Fruit fly (Drosophila melanogaster) whole organism, prepupa: ENCODE measurements around the gene CG13384.

Source experiments
- CG10631 ChIP-seq: fragments of 200-800 bp; sonication (Bioruptor generic); optimal IDR thresholded peaks from 2 replicates; lab custom pipeline; 2016; ENCODE audit warnings: missing biosample characterization, missing genetic modification characterization
- CG10669 ChIP-seq: fragments of 200-800 bp; sonication (Bioruptor generic); optimal IDR thresholded peaks from 3 replicates; lab custom pipeline; 2018; ENCODE audit warnings: missing biosample characterization, mild to moderate bottlenecking, missing genetic modification characterization, moderate library complexity
- CG11762 ChIP-seq: fragments of 200-800 bp; sonication (Bioruptor generic); optimal IDR thresholded peaks from 3 replicates; lab custom pipeline; 2016; ENCODE audit warnings: missing biosample characterization, missing genetic modification characterization; ENCODE audit not compliant: insufficient read depth
- CG15336 ChIP-seq: fragments of 200-800 bp; sonication (Bioruptor generic); IDR thresholded peaks from 2 replicates; pipeline ENCODE4 v1.3.6; 2022; ENCODE audit warnings: missing biosample characterization, missing genetic modification characterization
- CG16779 ChIP-seq: fragments of 200-800 bp; sonication (Bioruptor generic); optimal IDR thresholded peaks from 3 replicates; lab custom pipeline; 2017; ENCODE audit warnings: missing biosample characterization, mild to moderate bottlenecking, missing genetic modification characterization
- CG3032 ChIP-seq: fragments of 200-800 bp; optimal IDR thresholded peaks from 2 replicates; lab custom pipeline; 2019; ENCODE audit warnings: missing biosample characterization, mild to moderate bottlenecking, missing genetic modification characterization, moderate library complexity
- CG34406 ChIP-seq: fragments of 200-800 bp; sonication (Bioruptor generic); optimal IDR thresholded peaks from 3 replicates; lab custom pipeline; 2016; ENCODE audit warnings: missing biosample characterization, missing genetic modification characterization
- CG3919 ChIP-seq: fragments of 200-800 bp; sonication (Bioruptor generic); optimal IDR thresholded peaks from 3 replicates; lab custom pipeline; 2016; ENCODE audit warnings: missing biosample characterization, missing genetic modification characterization
- CG6163 ChIP-seq: fragments of 200-800 bp; sonication (Bioruptor generic); IDR thresholded peaks from 3 replicates; pipeline ENCODE4 v1.3.6; 2022; ENCODE audit warnings: missing biosample characterization, missing genetic modification characterization
- CG6808 ChIP-seq: fragments of 200-800 bp; sonication (Bioruptor generic); optimal IDR thresholded peaks from 3 replicates; lab custom pipeline; 2017; ENCODE audit warnings: missing biosample characterization, missing genetic modification characterization, mild to moderate bottlenecking, moderate library complexity, missing genetic modification reagents
- CG8632 ChIP-seq: fragments of 200-800 bp; sonication (Bioruptor generic); optimal IDR thresholded peaks from 3 replicates; lab custom pipeline; 2016; ENCODE audit warnings: missing biosample characterization, missing genetic modification characterization
- Eip78C ChIP-seq: fragments of 200-800 bp; sonication (Bioruptor generic); peaks from one replicate; lab custom pipeline; 2016; ENCODE audit warnings: missing biosample characterization, missing genetic modification characterization
- Ets96B ChIP-seq: fragments of 200-800 bp; optimal IDR thresholded peaks from 2 replicates; lab custom pipeline; 2019; ENCODE audit warnings: missing biosample characterization, mild to moderate bottlenecking, missing genetic modification characterization, moderate library complexity
- Hr38 ChIP-seq: sonication (Bioruptor generic); optimal IDR thresholded peaks from 2 replicates; lab custom pipeline; 2016; ENCODE audit warnings: missing biosample characterization, missing genetic modification characterization
- Hr39 ChIP-seq: fragments of 200-800 bp; sonication (Bioruptor generic); optimal IDR thresholded peaks from 2 replicates; lab custom pipeline; 2016; ENCODE audit warnings: missing biosample characterization, missing genetic modification characterization
- Hr4 ChIP-seq: fragments of 200-800 bp; sonication (Bioruptor generic); optimal IDR thresholded peaks from 3 replicates; lab custom pipeline; 2016; ENCODE audit warnings: missing biosample characterization, missing genetic modification characterization
- Met ChIP-seq: fragments of 200-800 bp; sonication (Bioruptor generic); optimal IDR thresholded peaks from 3 replicates; lab custom pipeline; 2016; ENCODE audit warnings: missing biosample characterization, missing genetic modification characterization
- OdsH ChIP-seq: fragments of 200-800 bp; sonication (Bioruptor generic); optimal IDR thresholded peaks from 3 replicates; lab custom pipeline; 2016; ENCODE audit warnings: missing biosample characterization, missing genetic modification characterization
- Sox102F ChIP-seq: fragments of 200-800 bp; sonication (Bioruptor generic); optimal IDR thresholded peaks from 2 replicates; lab custom pipeline; 2016; ENCODE audit warnings: missing biosample characterization, mild to moderate bottlenecking, missing genetic modification characterization
- Sox14 ChIP-seq: fragments of 200-800 bp; sonication (Bioruptor generic); optimal IDR thresholded peaks from 3 replicates; lab custom pipeline; 2016; ENCODE audit warnings: missing biosample characterization, missing genetic modification characterization
- acj6 ChIP-seq: fragments of 200-800 bp; sonication (Bioruptor generic); optimal IDR thresholded peaks from 3 replicates; lab custom pipeline; 2016; ENCODE audit warnings: missing biosample characterization, missing genetic modification characterization
- cyc ChIP-seq: fragments of 200-800 bp; sonication (Bioruptor generic); optimal IDR thresholded peaks from 3 replicates; lab custom pipeline; 2016; ENCODE audit warnings: missing biosample characterization, missing genetic modification characterization
- dsx ChIP-seq: fragments of 200-800 bp; optimal IDR thresholded peaks from 3 replicates; lab custom pipeline; 2019; ENCODE audit warnings: missing biosample characterization, mild to moderate bottlenecking, missing genetic modification characterization, moderate library complexity; ENCODE audit not compliant: poor library complexity, severe bottlenecking
- esn ChIP-seq: fragments of 200-800 bp; sonication (Bioruptor generic); optimal IDR thresholded peaks from 2 replicates; lab custom pipeline; 2016; ENCODE audit warnings: missing biosample characterization, mild to moderate bottlenecking, missing genetic modification characterization, moderate library complexity
- fd59A ChIP-seq: fragments of 200-800 bp; sonication (Bioruptor generic); optimal IDR thresholded peaks from 2 replicates; lab custom pipeline; 2017; ENCODE audit warnings: missing biosample characterization, mild to moderate bottlenecking, missing genetic modification characterization, missing genetic modification reagents
- fkh ChIP-seq: fragments of 200-800 bp; sonication (Bioruptor generic); optimal IDR thresholded peaks from 3 replicates; lab custom pipeline; 2017; ENCODE audit warnings: missing biosample characterization, mild to moderate bottlenecking, missing genetic modification characterization, moderate library complexity
- pdm3 ChIP-seq: fragments of 200-800 bp; sonication (Bioruptor generic); optimal IDR thresholded peaks from 3 replicates; lab custom pipeline; 2016; ENCODE audit warnings: missing biosample characterization, missing genetic modification characterization
- ss ChIP-seq, 2 experiments: fragments of 200-800 bp; sonication (Bioruptor generic); optimal IDR thresholded peaks; 2 replicates in 1 of 2; 3 replicates in 1 of 2; lab custom pipeline; 2017 to 2018; ENCODE audit warnings: mild to moderate bottlenecking in 2 of 2, missing biosample characterization in 2 of 2, missing genetic modification characterization in 2 of 2, moderate library complexity in 1 of 2
- svp ChIP-seq: fragments of 200-800 bp; sonication (Bioruptor generic); peaks from one replicate; lab custom pipeline; 2016; ENCODE audit warnings: missing biosample characterization, missing genetic modification characterization
- topi ChIP-seq: fragments of 200-800 bp; sonication (Bioruptor generic); optimal IDR thresholded peaks from 3 replicates; lab custom pipeline; 2016; ENCODE audit warnings: missing biosample characterization, missing genetic modification characterization
- vri ChIP-seq: fragments of 200-800 bp; sonication (Bioruptor generic); optimal IDR thresholded peaks from 3 replicates; lab custom pipeline; 2016; ENCODE audit warnings: missing biosample characterization, mild to moderate bottlenecking, missing genetic modification characterization

The CG13384 gene

dm6 chr2L:8423047-8423446 is 38.8 kb downstream of the CG13384 start:
- peak; percentile 49 for TF ChIP-seq Eip78C (GFP tag; lab: Kevin White, UChicago)
- no peak for TF ChIP-seq CG3919 (GFP tag; lab: Kevin White, UChicago)
- peak; percentile 46 for TF ChIP-seq dsx (GFP tag; lab: Kevin White, UChicago)

- TF ChIP-seq acj6 (GFP tag; lab: Kevin White, UChicago) (peak; percentile 6), pdm3 (GFP tag; lab: Kevin White, UChicago) (no peak), ss (GFP tag; optimal IDR thresholded peaks at IDR 0.05; lab: Kevin White, UChicago) (peak in 1 of 2 experiments; percentile 33), Hr39 (no peak), CG6808 (GFP tag; lab: Kevin White, UChicago) (peak; percentile 58), Hr4 (GFP tag; lab: Kevin White, UChicago) (peak; percentile 3), CG15336 (GFP tag; lab: Robert Waterston, UW) (no peak), dsx (GFP tag; lab: Kevin White, UChicago) (no peak), svp (GFP tag; lab: Kevin White, UChicago) (peak; percentile 53), esn (GFP tag; lab: Kevin White, UChicago) (peak; percentile 35), fkh (peak; percentile 23), CG10631 (peak; percentile 24), Met (GFP tag; lab: Kevin White, UChicago) (peak; percentile 40), Eip78C (GFP tag; lab: Kevin White, UChicago) (peak; percentile 54), Ets96B (tag; lab: Kevin White, UChicago) (peak; percentile 20), CG3919 (GFP tag; lab: Kevin White, UChicago) (peak; percentile 7), Sox102F (GFP tag; lab: Kevin White, UChicago) (peak; percentile 57), CG10669 (GFP tag; lab: Kevin White, UChicago) (peak; percentile 36), fd59A (GFP tag; lab: Kevin White, UChicago) (no peak)
Observed at dm6 chr2L:8423460-8424089, 39.3 kb downstream of the CG13384 start.

dm6 chr2L:8424090-8424470 is 39.8 kb downstream of the CG13384 start:
- peak; percentile 81 for TF ChIP-seq svp (GFP tag; lab: Kevin White, UChicago)
- peak; percentile 6 for TF ChIP-seq vri (GFP tag; lab: Kevin White, UChicago)
- TF ChIP-seq CG6163: peak; percentile 37; the same call in 1 of the 3 replicates
- no peak for TF ChIP-seq CG34406
- TF ChIP-seq Sox14: peak; percentile 80
- peak in 1 of 2 experiments; percentile 40 for TF ChIP-seq ss (GFP tag; optimal IDR thresholded peaks at IDR 0.05; lab: Kevin White, UChicago)
- TF ChIP-seq, all 60 proteins: peak for 5

- TF ChIP-seq Hr4 (GFP tag; lab: Kevin White, UChicago) (no peak), cyc (GFP tag; lab: Kevin White, UChicago) (no peak), OdsH (GFP tag; lab: Kevin White, UChicago) (no peak), CG8632 (GFP tag; lab: Kevin White, UChicago) (no peak), Hr38 (GFP tag; lab: Kevin White, UChicago) (no peak), CG11762 (no peak), CG16779 (tag; lab: Kevin White, UChicago) (no peak), CG3032 (tag; lab: Kevin White, UChicago) (no peak), CG3919 (GFP tag; lab: Kevin White, UChicago) (no peak), Sox102F (GFP tag; lab: Kevin White, UChicago) (no peak), topi (GFP tag; lab: Kevin White, UChicago) (no peak)
- TF ChIP-seq, all 60 proteins: peak for 0
Observed at dm6 chr2L:8424662-8425208, 40.5 kb downstream of the CG13384 start.

dm6 chr2L:8425212-8425611 is 41.0 kb downstream of the CG13384 start:
- no peak for TF ChIP-seq fd59A (GFP tag; lab: Kevin White, UChicago)
- TF ChIP-seq Hr39: no peak
- peak; percentile 68 for TF ChIP-seq vri (GFP tag; lab: Kevin White, UChicago)
